Fruit fly (Drosophila melanogaster): ENCODE results near the gene CG3225.

Gene CG3225

dm6 chr2L:4847191-4847853, 29.3 kb upstream of the CG3225 start, which contains the start of the genes mxt and CG11927 (continued):
- TF ChIP-seq CG15479 (GFP tag; optimal IDR thresholded peaks at IDR 0.05) (no peak), HmgD (GFP tag; optimal IDR thresholded peaks at IDR 0.05) (no peak), Ets65A (GFP tag) (peak; percentile 13), stwl (tag; optimal IDR thresholded peaks at IDR 0.05) (no peak), CG12219 (GFP tag; optimal IDR thresholded peaks at IDR 0.05) (no peak), sob (GFP tag; IDR thresholded peaks at IDR 0.05) (peak; percentile 48; the same call in 1 of the 2 replicates), psq (GFP tag; optimal IDR thresholded peaks at IDR 0.05) (no peak), CG10147 (GFP tag; optimal IDR thresholded peaks at IDR 0.05) (peak; percentile 24), scrt (GFP tag; optimal IDR thresholded peaks at IDR 0.05) (no peak), Hr39 (optimal IDR thresholded peaks at IDR 0.05) (no peak), bsh (GFP tag; optimal IDR thresholded peaks at IDR 0.05) (peak in 1 of 2 experiments; percentile 1), CG8924 (tag; optimal IDR thresholded peaks at IDR 0.05) (peak; percentile 56), h (optimal IDR thresholded peaks at IDR 0.05) (no peak), D19A (tag; optimal IDR thresholded peaks at IDR 0.05) (no peak), Jarid2 (GFP tag; optimal IDR thresholded peaks at IDR 0.05) (no peak), CG17361 (GFP tag; IDR thresholded peaks at IDR 0.05) (peak; percentile 71), CG13775 (GFP tag; optimal IDR thresholded peaks at IDR 0.05) (peak; percentile 59), CG11696 (GFP tag; IDR thresholded peaks at IDR 0.05) (no peak), CG10274 (GFP tag; optimal IDR thresholded peaks at IDR 0.05) (no peak), CG8281 (tag; optimal IDR thresholded peaks at IDR 0.05) (no peak), jing (GFP tag; optimal IDR thresholded peaks at IDR 0.05) (no peak), cwo (GFP tag; optimal IDR thresholded peaks at IDR 0.05) (no peak), CG33213 (GFP tag; optimal IDR thresholded peaks at IDR 0.05) (peak; percentile 5), CG8765 (GFP tag; IDR thresholded peaks at IDR 0.05) (no peak), CG8944 (GFP tag; optimal IDR thresholded peaks at IDR 0.05) (peak; percentile 8), CrebB (tag; optimal IDR thresholded peaks at IDR 0.05) (no peak), ase (GFP tag; IDR thresholded peaks at IDR 0.05) (0 out of 3 replicates have a peak, but pooled peaks have one; percentile 29), lola (GFP tag; optimal IDR thresholded peaks at IDR 0.05) (peak in 1 of 3 experiments; percentile 35), CG12104 (GFP tag; optimal IDR thresholded peaks at IDR 0.05) (peak; percentile 26), NFAT (GFP tag; IDR thresholded peaks at IDR 0.05) (peak; percentile 77), CG18262 (tag; optimal IDR thresholded peaks at IDR 0.05) (peak; percentile 40), sug (tag; optimal IDR thresholded peaks at IDR 0.05) (peak; percentile 49), CG15514 (GFP tag; optimal IDR thresholded peaks at IDR 0.05) (peak; percentile 94), CG17328 (GFP tag; IDR thresholded peaks at IDR 0.05) (0 out of 2 replicates have a peak, but pooled peaks have one; percentile 20), CG14965 (GFP tag; optimal IDR thresholded peaks at IDR 0.05; ENCODE audit: borderline replicate concordance) (no peak), tap (tag; optimal IDR thresholded peaks at IDR 0.05) (no peak), p53 (GFP tag; optimal IDR thresholded peaks at IDR 0.05) (no peak), CG17612 (GFP tag; IDR thresholded peaks at IDR 0.05) (no peak), CG8290 (GFP tag; optimal IDR thresholded peaks at IDR 0.05) (peak; percentile 49), CG8290 (tag; optimal IDR thresholded peaks at IDR 0.05) (no peak), CHES-1-like (GFP tag; optimal IDR thresholded peaks at IDR 0.05) (no peak), CG11085 (GFP tag; IDR thresholded peaks at IDR 0.05) (0 out of 2 replicates have a peak, but pooled peaks have one; percentile 41), Dll (GFP tag; IDR thresholded peaks at IDR 0.05; ENCODE audit: partially characterized antibody) (peak; percentile 93), inv (GFP tag; IDR thresholded peaks at IDR 0.05; ENCODE audit: partially characterized antibody) (peak; percentile 81), Max (GFP tag; optimal IDR thresholded peaks at IDR 0.05) (peak; percentile 58), C15 (GFP tag; IDR thresholded peaks at IDR 0.05) (no peak), CG8359 (GFP tag; optimal IDR thresholded peaks at IDR 0.05; ENCODE audit: borderline replicate concordance) (no peak), CG2120 (GFP tag; optimal IDR thresholded peaks at IDR 0.05) (peak; percentile 73), CG11695 (GFP tag; IDR thresholded peaks at IDR 0.05) (no peak), chm (GFP tag; IDR thresholded peaks at IDR 0.05) (no peak; the same call in 1 of the 2 replicates)

All from whole organism, embryonic.